Fruit fly (Drosophila melanogaster) whole organism, adult: ENCODE measurements around the gene CG1440.

Source experiments
- CG11617 ChIP-seq: fragments of 200-800 bp; sonication (Bioruptor generic); optimal IDR thresholded peaks from 2 replicates; lab custom pipeline; 2017; ENCODE audit warnings: mild to moderate bottlenecking, missing biosample characterization, missing genetic modification reagents, missing genetic modification characterization
- CG12768 ChIP-seq: fragments of 200-800 bp; sonication (Bioruptor generic); optimal IDR thresholded peaks from 2 replicates; lab custom pipeline; 2017; ENCODE audit warnings: missing biosample characterization, missing genetic modification characterization, mild to moderate bottlenecking, moderate library complexity, missing genetic modification reagents
- CG14711 ChIP-seq: fragments of 200-800 bp; sonication (Bioruptor generic); optimal IDR thresholded peaks from 2 replicates; lab custom pipeline; 2018; ENCODE audit warnings: missing biosample characterization, mild to moderate bottlenecking, missing genetic modification characterization, moderate library complexity
- CG1620 ChIP-seq: fragments of 200-800 bp; sonication (Bioruptor generic); optimal IDR thresholded peaks from 2 replicates; lab custom pipeline; 2016; ENCODE audit warnings: missing biosample characterization, missing genetic modification characterization
- CG33017 ChIP-seq: fragments of 200-800 bp; sonication (Bioruptor generic); optimal IDR thresholded peaks from 2 replicates; lab custom pipeline; 2018; ENCODE audit warnings: missing biosample characterization, mild to moderate bottlenecking, missing genetic modification characterization, moderate library complexity
- CG5204 ChIP-seq: fragments of 200-800 bp; sonication (Bioruptor generic); optimal IDR thresholded peaks from 2 replicates; lab custom pipeline; 2016; ENCODE audit warnings: missing biosample characterization, missing genetic modification characterization
- CG7045 ChIP-seq: fragments of 200-800 bp; sonication (Bioruptor generic); optimal IDR thresholded peaks from 2 replicates; lab custom pipeline; 2017; ENCODE audit warnings: missing biosample characterization, mild to moderate bottlenecking, missing genetic modification characterization
- CG7101 ChIP-seq: fragments of 200-800 bp; sonication (Bioruptor generic); optimal IDR thresholded peaks from 2 replicates; lab custom pipeline; 2018; ENCODE audit warnings: missing biosample characterization, mild to moderate bottlenecking, missing genetic modification characterization, moderate library complexity
- Clk ChIP-seq: fragments of 200-800 bp; sonication (Bioruptor generic); optimal IDR thresholded peaks from 2 replicates; lab custom pipeline; 2017; ENCODE audit warnings: missing biosample characterization, missing genetic modification characterization
- Crg-1 ChIP-seq: fragments of 200-800 bp; sonication (Bioruptor generic); optimal IDR thresholded peaks from 2 replicates; lab custom pipeline; 2016; ENCODE audit warnings: missing biosample characterization, missing genetic modification characterization
- Hr96 ChIP-seq: fragments of 200-800 bp; sonication (Bioruptor generic); optimal IDR thresholded peaks from 2 replicates; lab custom pipeline; 2016; ENCODE audit warnings: missing biosample characterization, missing genetic modification characterization
- Mnt ChIP-seq: fragments of 200-800 bp; sonication (Bioruptor generic); optimal IDR thresholded peaks from 2 replicates; lab custom pipeline; 2016; ENCODE audit warnings: missing biosample characterization, mild to moderate bottlenecking, missing genetic modification characterization
- bab1 ChIP-seq: fragments of 200-800 bp; sonication (Bioruptor generic); optimal IDR thresholded peaks from 3 replicates; lab custom pipeline; 2019; ENCODE audit warnings: missing biosample characterization, mild to moderate bottlenecking, missing genetic modification characterization, moderate library complexity
- cic ChIP-seq: fragments of 200-800 bp; sonication (Bioruptor generic); optimal IDR thresholded peaks from 2 replicates; lab custom pipeline; 2017; ENCODE audit warnings: missing biosample characterization, mild to moderate bottlenecking, missing genetic modification characterization, moderate library complexity
- cnc ChIP-seq, 2 experiments: fragments of >200 bp; optimal IDR thresholded peaks; 2 replicates each; lab custom pipeline; 2017
- kay ChIP-seq: fragments of 200-800 bp; sonication (Bioruptor generic); peaks from one replicate; lab custom pipeline; 2016; ENCODE audit warnings: missing biosample characterization, missing genetic modification characterization, borderline replicate concordance
- ovo ChIP-seq: fragments of 200-800 bp; sonication (Bioruptor generic); optimal IDR thresholded peaks from 2 replicates; lab custom pipeline; 2016; ENCODE audit warnings: missing biosample characterization, missing genetic modification characterization
- pad ChIP-seq: fragments of 200-800 bp; sonication (Bioruptor generic); optimal IDR thresholded peaks from 3 replicates; lab custom pipeline; 2017; ENCODE audit warnings: missing biosample characterization, missing genetic modification characterization, mild to moderate bottlenecking, moderate library complexity, missing genetic modification reagents
- tj ChIP-seq: fragments of 200-800 bp; sonication (Bioruptor generic); optimal IDR thresholded peaks from 3 replicates; lab custom pipeline; 2017; ENCODE audit warnings: missing biosample characterization, mild to moderate bottlenecking, missing genetic modification characterization, moderate library complexity
- toe ChIP-seq: fragments of 200-800 bp; sonication (Bioruptor generic); optimal IDR thresholded peaks from 2 replicates; lab custom pipeline; 2016; ENCODE audit warnings: missing biosample characterization, missing genetic modification characterization

The CG1440 gene

DNA sequence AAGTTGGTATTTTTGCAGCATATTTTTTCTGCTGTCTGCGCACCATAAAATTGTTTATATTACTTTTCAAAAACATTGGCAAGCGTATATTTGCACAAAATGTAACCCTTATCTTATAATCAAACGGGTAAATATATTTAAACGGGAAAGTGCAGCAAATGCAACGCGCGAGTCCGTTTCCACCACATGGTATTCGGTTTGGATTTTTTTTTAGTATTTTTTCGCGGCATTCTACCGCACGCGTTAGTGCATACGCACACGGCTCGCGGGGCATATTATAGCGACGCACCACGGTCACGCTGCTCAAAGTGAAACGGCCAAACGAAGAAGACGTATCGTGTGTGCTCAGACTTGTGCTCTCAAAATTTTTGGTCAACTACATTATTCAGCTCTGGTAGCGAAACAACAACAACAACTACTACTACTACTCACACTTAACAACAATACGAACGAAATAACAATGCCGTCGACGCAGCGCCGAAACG, 27.8 kb upstream of the CG1440 start, which contains the start of gene Trf2:
TSS of gene Trf2 (plus strand) at position 302 of the 485 bp plus-strand sequence.
- peak; percentile 64 for TF ChIP-seq Crg-1 (GFP tag; lab: Kevin White, UChicago)
- no peak for TF ChIP-seq cnc (optimal IDR thresholded peaks at IDR 0.05; lab: Kevin White, UChicago)
- peak; percentile 46 for TF ChIP-seq bab1 (GFP tag; lab: Kevin White, UChicago)
- peak; percentile 50 for TF ChIP-seq Mnt
- no peak for TF ChIP-seq kay (GFP tag; lab: Kevin White, UChicago)
- TF ChIP-seq CG7101 (tag; lab: Kevin White, UChicago) = peak; percentile 52
- TF ChIP-seq CG7045 (GFP tag; lab: Kevin White, UChicago) = no peak
- peak; percentile 36 for TF ChIP-seq CG1620 (GFP tag; lab: Kevin White, UChicago)

DNA sequence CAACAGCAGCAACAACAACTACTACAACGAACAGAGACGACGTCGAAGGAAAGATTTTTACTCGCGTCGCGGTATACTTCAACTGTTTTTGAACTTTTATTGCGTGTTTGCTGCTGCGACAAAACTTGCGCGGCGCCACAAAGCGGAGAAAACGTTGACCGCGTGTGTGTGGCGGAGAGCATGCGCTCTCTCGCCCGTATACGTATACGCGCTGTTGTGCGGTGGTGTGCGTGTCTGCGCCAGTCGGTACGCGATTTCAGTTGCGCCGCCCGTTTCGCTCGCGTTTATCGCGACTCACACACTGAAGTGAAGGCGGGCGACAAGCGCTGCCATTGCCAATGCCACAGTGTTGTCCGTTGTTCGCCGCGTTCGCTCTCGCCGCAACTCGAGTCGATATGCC, 27.1 kb upstream of the CG1440 start:
- peak; percentile 100 for TF ChIP-seq bab1 (GFP tag; lab: Kevin White, UChicago)
- TF ChIP-seq CG7101 (tag; lab: Kevin White, UChicago) = peak; percentile 87
- peak; percentile 78 for TF ChIP-seq CG5204 (GFP tag; lab: Kevin White, UChicago)
- peak; percentile 40 for TF ChIP-seq Crg-1 (GFP tag; lab: Kevin White, UChicago)
- TF ChIP-seq Mnt = peak; percentile 93
- peak; percentile 73 for TF ChIP-seq CG7045 (GFP tag; lab: Kevin White, UChicago)
- peak; percentile 98 for TF ChIP-seq cic (GFP tag; lab: Kevin White, UChicago)
- peak; percentile 92 for TF ChIP-seq CG12768 (GFP tag; lab: Kevin White, UChicago)
- peak; percentile 93 for TF ChIP-seq tj (GFP tag; lab: Kevin White, UChicago)
- TF ChIP-seq pad (GFP tag; lab: Kevin White, UChicago) = peak; percentile 85
- peak; percentile 84 for TF ChIP-seq CG11617 (GFP tag; lab: Kevin White, UChicago)
- peak; percentile 99 for TF ChIP-seq kay (GFP tag; lab: Kevin White, UChicago)
- peak; percentile 78 for TF ChIP-seq CG14711 (tag; lab: Kevin White, UChicago)
- peak; percentile 84 for TF ChIP-seq CG33017 (tag; lab: Kevin White, UChicago)
- TF ChIP-seq toe (GFP tag; lab: Kevin White, UChicago) = peak; percentile 93
- peak; percentile 94 for TF ChIP-seq Hr96 (GFP tag; lab: Kevin White, UChicago)
- TF ChIP-seq cnc (optimal IDR thresholded peaks at IDR 0.05; lab: Kevin White, UChicago) = no peak
- TF ChIP-seq Clk (GFP tag; lab: Kevin White, UChicago) = peak; percentile 93
- peak; percentile 70 for TF ChIP-seq CG1620 (GFP tag; lab: Kevin White, UChicago)
- peak; percentile 100 for TF ChIP-seq ovo (GFP tag; lab: Kevin White, UChicago)

DNA sequence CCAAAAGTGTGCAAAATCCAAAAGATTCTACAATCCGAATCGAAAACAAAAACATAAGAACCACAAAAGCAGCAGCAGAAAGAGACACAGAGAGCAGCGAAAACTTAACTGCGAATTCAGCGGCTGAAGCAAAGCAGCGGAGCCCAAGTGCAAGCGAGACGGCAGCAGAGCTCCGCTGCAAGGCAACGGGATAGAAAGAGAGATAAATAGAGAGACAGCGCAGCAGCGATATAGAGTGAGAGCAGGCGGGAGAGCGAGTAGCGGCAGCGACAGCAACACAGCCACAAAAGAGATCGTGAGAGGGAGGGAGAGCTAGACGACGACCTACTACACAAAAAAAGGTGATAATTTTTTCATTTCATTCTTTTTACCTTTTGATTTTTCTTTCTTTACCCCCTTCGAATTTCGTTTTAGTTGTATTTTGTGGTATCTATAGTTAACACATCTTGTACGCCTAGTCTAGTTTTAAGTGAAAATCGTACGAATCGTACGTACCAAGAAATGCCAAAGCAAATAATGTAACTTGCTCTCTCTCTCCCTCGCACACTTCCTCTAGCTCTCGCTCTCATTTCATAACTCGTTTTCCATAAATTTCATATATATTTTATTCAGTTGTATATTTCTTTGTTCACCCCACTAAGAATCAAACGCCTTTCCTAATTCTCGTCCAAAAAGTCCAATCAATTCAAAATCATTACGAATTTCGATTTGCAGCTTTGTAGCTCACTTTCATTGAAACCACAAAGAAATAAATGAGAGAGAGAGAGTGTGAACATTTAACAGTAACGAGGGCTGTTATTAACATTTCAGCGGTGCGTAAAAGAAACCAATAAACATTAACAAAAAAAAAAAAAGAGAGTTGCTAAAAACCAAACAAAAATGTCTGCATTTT, 26.3 kb upstream of the CG1440 start:
- no peak for TF ChIP-seq cnc (optimal IDR thresholded peaks at IDR 0.05; lab: Kevin White, UChicago)
- no peak for TF ChIP-seq Mnt
- TF ChIP-seq Hr96 (GFP tag; lab: Kevin White, UChicago) = peak; percentile 29
- TF ChIP-seq bab1 (GFP tag; lab: Kevin White, UChicago) = peak; percentile 65
- peak; percentile 97 for TF ChIP-seq kay (GFP tag; lab: Kevin White, UChicago)
- TF ChIP-seq CG12768 (GFP tag; lab: Kevin White, UChicago) = no peak
- TF ChIP-seq CG14711 (tag; lab: Kevin White, UChicago) = no peak

DNA sequence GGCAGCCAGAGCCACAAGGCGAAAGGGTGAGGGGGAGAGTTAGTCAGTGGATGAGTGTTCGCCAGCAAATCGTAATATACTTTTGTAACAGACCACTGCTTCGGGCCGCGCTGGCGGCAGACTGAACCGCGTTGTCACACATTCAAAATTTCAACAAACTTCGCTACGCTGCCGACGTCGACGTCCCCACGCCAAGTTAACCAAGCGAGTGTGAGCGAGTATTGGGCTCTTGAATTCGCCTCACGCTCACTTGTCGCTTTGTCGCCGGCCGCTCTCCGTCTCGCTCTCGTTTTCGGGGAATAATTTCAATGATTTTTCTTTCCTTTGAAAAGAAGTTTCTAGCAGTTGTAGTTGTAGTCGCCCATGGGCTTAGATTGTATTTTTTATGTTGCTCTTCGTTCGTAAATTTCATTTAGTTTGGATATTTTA, 25.3 kb upstream of the CG1440 start, which contains the start of gene lawc:
TSS of gene lawc (minus strand) at position 127 of the 429 bp plus-strand sequence.
- TF ChIP-seq ovo (GFP tag; lab: Kevin White, UChicago) (peak; percentile 62), CG12768 (GFP tag; lab: Kevin White, UChicago) (peak; percentile 63), Crg-1 (GFP tag; lab: Kevin White, UChicago) (no peak), kay (GFP tag; lab: Kevin White, UChicago) (peak; percentile 98), toe (GFP tag; lab: Kevin White, UChicago) (peak; percentile 36), Hr96 (GFP tag; lab: Kevin White, UChicago) (peak; percentile 76), CG7101 (tag; lab: Kevin White, UChicago) (peak; percentile 76), CG11617 (GFP tag; lab: Kevin White, UChicago) (peak; percentile 74), tj (GFP tag; lab: Kevin White, UChicago) (peak; percentile 78), Clk (GFP tag; lab: Kevin White, UChicago) (peak; percentile 79), bab1 (GFP tag; lab: Kevin White, UChicago) (peak; percentile 98), CG1620 (GFP tag; lab: Kevin White, UChicago) (peak; percentile 56), CG33017 (tag; lab: Kevin White, UChicago) (peak; percentile 75), CG7045 (GFP tag; lab: Kevin White, UChicago) (peak; percentile 15), CG5204 (GFP tag; lab: Kevin White, UChicago) (no peak), Mnt (peak; percentile 71), cnc (optimal IDR thresholded peaks at IDR 0.05; lab: Kevin White, UChicago) (no peak), pad (GFP tag; lab: Kevin White, UChicago) (peak; percentile 66), CG14711 (tag; lab: Kevin White, UChicago) (peak; percentile 54), cic (GFP tag; lab: Kevin White, UChicago) (peak; percentile 88)
